Fruit fly (Drosophila melanogaster): Measurements from ENCODE around the gene CG3609.

DNA sequence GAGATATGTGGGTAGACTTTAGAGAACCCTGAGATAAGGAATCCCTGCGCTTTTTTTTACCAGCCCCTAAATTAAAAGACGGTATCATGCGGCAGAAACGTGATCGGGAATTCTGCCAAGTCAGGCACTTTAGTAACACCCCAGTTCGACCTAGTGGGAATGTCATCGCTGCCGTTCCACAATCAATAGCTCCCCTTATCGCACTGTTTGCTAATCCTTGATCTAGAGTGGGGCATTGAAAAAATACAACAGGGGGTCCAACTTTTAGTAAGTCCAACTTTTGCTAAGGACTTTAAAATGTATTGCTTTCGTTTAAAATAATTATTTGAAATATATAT, 2.3 kb downstream of the CG3609 start:
- TF ChIP-seq pan (optimal IDR thresholded peaks at IDR 0.05) (no peak), CG8478 (optimal IDR thresholded peaks at IDR 0.05) (no peak), psq (optimal IDR thresholded peaks at IDR 0.05) (no peak), Dll (optimal IDR thresholded peaks at IDR 0.05) (no peak), usp (GFP tag; optimal IDR thresholded peaks at IDR 0.05) (no peak), EcR (GFP tag; optimal IDR thresholded peaks at IDR 0.05) (no peak)
